Worm (Caenorhabditis elegans) whole organism, L3 larva: ENCODE data around the gene gur-4.

Experiments used
- ZK546.5 ChIP-seq: sonication (generic microtip); optimal IDR thresholded peaks from 2 replicates; lab custom pipeline; 2017; ENCODE audit warnings: missing biosample characterization, missing genetic modification characterization
- aly-2 ChIP-seq: fragments of 150-350 bp; optimal IDR thresholded peaks from 2 replicates; lab custom pipeline; 2014; ENCODE audit warnings: missing biosample characterization, missing genetic modification characterization
- elt-2 ChIP-seq: sonication (generic microtip); optimal IDR thresholded peaks from 2 replicates; lab custom pipeline; 2016; ENCODE audit warnings: missing genetic modification reagents, mild to moderate bottlenecking, missing genetic modification characterization, missing compliant biosample characterization
- fkh-2 ChIP-seq: fragments of 150-350 bp; optimal IDR thresholded peaks from 2 replicates; lab custom pipeline; 2014; ENCODE audit warnings: missing biosample characterization, missing genetic modification reagents, missing genetic modification characterization
- lsy-12 ChIP-seq: sonication (generic microtip); optimal IDR thresholded peaks from 2 replicates; lab custom pipeline; 2016; ENCODE audit warnings: mild to moderate bottlenecking, missing genetic modification characterization, missing compliant biosample characterization
- nhr-237 ChIP-seq: fragments of 150-350 bp; optimal IDR thresholded peaks from 2 replicates; lab custom pipeline; 2014; ENCODE audit warnings: missing biosample characterization, missing genetic modification characterization
- nhr-76 ChIP-seq: fragments of 150-350 bp; sonication (generic microtip); optimal IDR thresholded peaks from 5 replicates; lab custom pipeline; 2014; ENCODE audit warnings: missing biosample characterization, missing genetic modification characterization
- zag-1 ChIP-seq: fragments of 150-350 bp; optimal IDR thresholded peaks from 2 replicates; lab custom pipeline; 2014; ENCODE audit warnings: missing biosample characterization, missing genetic modification characterization

DNA sequence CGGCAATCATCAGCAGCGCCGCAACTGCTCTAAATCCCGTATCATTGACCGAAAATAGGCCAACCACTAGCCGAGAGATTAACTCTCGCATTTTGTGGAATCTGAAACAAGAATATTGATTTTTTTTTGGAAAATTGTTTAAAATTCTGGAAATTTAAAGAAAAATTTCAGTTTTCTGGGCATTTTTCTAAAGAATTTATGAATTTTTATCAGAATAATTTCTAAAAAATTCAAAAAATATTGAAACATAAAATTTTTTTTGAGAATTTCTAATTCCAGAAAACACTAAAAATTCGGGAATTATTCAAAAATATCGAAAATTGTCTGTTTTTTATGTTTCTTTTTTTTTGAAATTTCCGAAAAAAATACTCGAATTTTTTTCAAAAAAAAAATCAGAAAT lies 28.2 kb downstream of the gur-4 start, which contains the start of gene algn-3:
- TF ChIP-seq aly-2 (tag; lab: Kevin White, UChicago): no peak
- no peak for TF ChIP-seq nhr-76 (tag; lab: Kevin White, UChicago)
- no peak for TF ChIP-seq zag-1 (tag; lab: Kevin White, UChicago)
- TF ChIP-seq ZK546.5 (tag; lab: Kevin White, UChicago): no peak
- no peak for TF ChIP-seq nhr-237 (tag; lab: Kevin White, UChicago)
- no peak for TF ChIP-seq lsy-12 (tag; lab: Kevin White, UChicago)
- TF ChIP-seq fkh-2 (tag; lab: Kevin White, UChicago): no peak
- TF ChIP-seq elt-2 (tag; lab: Kevin White, UChicago): no peak
